Worm (Caenorhabditis elegans): Measurements from ENCODE around the gene srd-13.

- TF ChIP-seq tbx-2 (tag; optimal IDR thresholded peaks at IDR 0.05) = no peak
- TF ChIP-seq pha-4 (tag; optimal IDR thresholded peaks at IDR 0.05) = no peak
- TF ChIP-seq hlh-8 (tag; optimal IDR thresholded peaks at IDR 0.05) = no peak
These were observed 20.9 kb downstream of the srd-13 start, which contains the start of gene C39H7.4 for ce11 chrIV:5614558-5615026.

All from whole organism, late embryonic.